Worm (Caenorhabditis elegans) whole organism, midembryonic: ENCODE results near the gene T05B9.1.

Source experiments
- flt-1 ChIP-seq: fragments of 200-800 bp; sonication (Bioruptor generic); IDR thresholded peaks from 2 replicates; pipeline ENCODE4 v1.3.6; 2022; ENCODE audit warnings: missing genetic modification characterization, missing compliant biosample characterization
- med-1 ChIP-seq: sonication (generic microtip); optimal IDR thresholded peaks from 2 replicates; lab custom pipeline; 2017; ENCODE audit warnings: missing genetic modification characterization, mild to moderate bottlenecking, missing compliant biosample characterization, antibody characterized with exemption, missing genetic modification reagents; ENCODE audit not compliant: insufficient read depth

ce11 chrII:11290109-11290784 lies 29.3 kb upstream of the T05B9.1 start, which contains the start of gene C47G2.3:
- no peak for TF ChIP-seq med-1 (GFP tag; lab: Kevin White, UChicago)
- TF ChIP-seq flt-1 = no peak
